Fruit fly (Drosophila melanogaster) whole organism, larva: ENCODE measurements around the gene CG4962.

ENCODE experiments used
- noc ChIP-seq: fragments of 200-800 bp; sonication (Bioruptor generic); optimal IDR thresholded peaks from 3 replicates; lab custom pipeline; 2019; ENCODE audit warnings: missing biosample characterization, mild to moderate bottlenecking, missing genetic modification characterization, moderate library complexity

Gene CG4962

DNA sequence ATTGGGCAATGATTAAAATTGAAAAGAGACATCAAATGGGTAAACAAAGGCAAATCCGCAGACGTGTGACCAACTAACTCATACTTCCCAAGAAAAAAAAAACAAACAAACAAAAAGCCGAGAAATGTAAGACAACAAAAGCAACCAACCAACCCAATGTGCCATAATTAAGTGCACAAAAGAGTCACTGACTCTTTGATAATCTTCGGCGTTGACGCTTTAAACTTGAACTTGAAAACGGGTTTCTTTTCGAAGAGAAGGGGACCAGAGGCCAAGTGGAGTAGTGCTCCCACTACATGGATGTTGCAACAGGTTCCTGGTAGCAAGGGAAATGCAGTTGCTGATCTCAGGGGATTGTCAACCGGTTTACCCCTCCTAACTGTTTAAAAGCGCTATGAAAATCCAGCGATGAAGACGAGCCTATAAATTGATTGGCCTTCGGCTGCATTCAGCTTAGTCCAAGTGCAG is 15.3 kb downstream of the CG4962 start, which contains the start of gene CG13064:
Gene CG13064 (plus strand): TSS at position 418 of the 468 bp plus-strand sequence.
- no peak for TF ChIP-seq noc (tag; lab: Kevin White, UChicago)

- TF ChIP-seq noc (tag; lab: Kevin White, UChicago) = no peak
Observed at dm6 chr3L:16279171-16279570, 16.2 kb downstream of the CG4962 start, which contains the start of gene CG13050. Gene CG13050, minus strand, starts transcription at chr3L:16279271.

- no peak for TF ChIP-seq noc (tag; lab: Kevin White, UChicago)
Observed at dm6 chr3L:16277135-16277534, 18.2 kb downstream of the CG4962 start, which contains the start of gene CG13065. Gene CG13065, plus strand, starts transcription at chr3L:16277435.

DNA sequence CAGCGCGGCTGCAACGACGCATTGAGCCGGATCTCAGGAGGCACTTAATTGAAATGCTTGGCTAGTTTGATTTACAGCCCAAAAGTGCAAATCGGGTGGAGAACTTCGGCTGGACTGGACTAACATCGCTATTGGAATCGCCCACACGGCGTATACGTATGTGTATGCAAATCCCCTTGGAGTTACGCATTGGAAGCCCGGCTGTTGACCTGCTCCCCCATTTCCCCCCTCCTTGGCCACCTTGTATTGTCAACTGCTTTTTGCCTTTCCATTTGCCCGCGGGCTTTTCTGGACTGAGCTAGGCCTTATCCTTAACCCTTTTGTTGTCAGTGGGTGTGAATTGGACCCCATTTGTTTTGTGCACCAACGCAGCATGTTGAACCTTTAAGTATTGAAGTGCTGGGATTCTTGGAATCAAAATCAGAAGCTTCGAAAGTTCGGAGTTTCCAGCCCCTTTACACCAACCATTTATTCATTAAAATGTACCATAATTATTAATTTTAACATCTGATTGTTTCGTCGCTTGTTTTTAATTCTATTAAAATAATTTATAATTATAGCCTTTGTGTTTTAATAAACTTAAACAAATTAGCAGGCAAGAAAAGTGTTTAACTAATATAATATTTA is 19.8 kb downstream of the CG4962 start:
- no peak for TF ChIP-seq noc (tag; lab: Kevin White, UChicago)

dm6 chr3L:16272338-16272959 is 22.9 kb downstream of the CG4962 start, which contains the start of gene CG13066:
Gene CG13066, plus strand, starts transcription at chr3L:16272909.
- TF ChIP-seq noc (tag; lab: Kevin White, UChicago) = no peak

- no peak for TF ChIP-seq noc (tag; lab: Kevin White, UChicago)
Observed at dm6 chr3L:16270802-16271332, 24.5 kb downstream of the CG4962 start, which contains the start of the genes CG34248 and CG13067. Gene CG34248, minus strand, starts transcription at chr3L:16270902. Gene CG13067, plus strand, starts transcription at chr3L:16271282.

dm6 chr3L:16269092-16269491 is 26.3 kb downstream of the CG4962 start, which contains the start of gene CG13068:
Gene CG13068, plus strand, starts transcription at chr3L:16269392.
- TF ChIP-seq noc (tag; lab: Kevin White, UChicago) = no peak

- no peak for TF ChIP-seq noc (tag; lab: Kevin White, UChicago)
Observed at dm6 chr3L:16268106-16268733, 27.1 kb downstream of the CG4962 start, which contains the start of gene CG4950. Gene CG4950, minus strand, starts transcription at chr3L:16268156.

DNA sequence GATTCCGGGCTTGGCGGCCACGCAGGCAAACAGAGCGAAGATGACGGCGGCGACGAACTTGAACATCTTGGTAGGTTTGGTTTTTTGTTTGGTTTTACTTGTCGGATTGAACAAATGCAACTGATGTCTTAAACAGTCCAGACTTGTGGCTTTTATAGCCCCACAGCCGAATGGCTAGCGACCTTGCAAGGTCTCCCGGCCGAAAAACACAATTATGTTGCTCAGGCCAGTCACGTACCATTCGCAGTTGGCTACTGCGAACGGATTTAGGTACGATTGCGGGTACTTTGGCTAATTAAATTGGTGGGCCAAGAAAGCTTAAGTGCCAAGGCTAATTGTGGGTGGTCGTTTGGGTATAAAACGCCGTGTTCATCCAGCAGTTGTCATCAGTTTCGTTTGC is 30.3 kb downstream of the CG4962 start, which contains the start of the genes CG13051 and CG13069:
Gene CG13051 (minus strand): TSS at position 101 of the 400 bp plus-strand sequence.
Gene CG13069 (plus strand): TSS at position 386 of the 400 bp plus-strand sequence.
- TF ChIP-seq noc (tag; lab: Kevin White, UChicago) = no peak

- TF ChIP-seq noc (tag; lab: Kevin White, UChicago) = no peak
Observed at dm6 chr3L:16263043-16263442, 32.3 kb downstream of the CG4962 start, which contains the start of gene CG13070. Gene CG13070, plus strand, starts transcription at chr3L:16263343.

- TF ChIP-seq noc (tag; lab: Kevin White, UChicago) = no peak
Observed at dm6 chr3L:16262440-16262839, 32.9 kb downstream of the CG4962 start, which contains the start of gene CG13071. Gene CG13071, plus strand, starts transcription at chr3L:16262740.

- no peak for TF ChIP-seq noc (tag; lab: Kevin White, UChicago)
Observed at dm6 chr3L:16261505-16261904, 33.8 kb downstream of the CG4962 start, which contains the start of gene CG34247. Gene CG34247, minus strand, starts transcription at chr3L:16261605.

dm6 chr3L:16259552-16259951 is 35.8 kb downstream of the CG4962 start, which contains the start of gene CG13053:
Gene CG13053, minus strand, starts transcription at chr3L:16259722.
- TF ChIP-seq noc (tag; lab: Kevin White, UChicago) = no peak

dm6 chr3L:16257118-16257627 is 38.2 kb downstream of the CG4962 start, which contains the start of gene CG13054:
Gene CG13054, minus strand, starts transcription at chr3L:16257191.
- no peak for TF ChIP-seq noc (tag; lab: Kevin White, UChicago)

dm6 chr3L:16252255-16252654 is 43.1 kb downstream of the CG4962 start, which contains the start of gene CG13055:
Gene CG13055, minus strand, starts transcription at chr3L:16252355.
- TF ChIP-seq noc (tag; lab: Kevin White, UChicago) = no peak
